Worm (Caenorhabditis elegans): Measurements from ENCODE around the gene C07E3.3.

C07E3.3 gene

DNA sequence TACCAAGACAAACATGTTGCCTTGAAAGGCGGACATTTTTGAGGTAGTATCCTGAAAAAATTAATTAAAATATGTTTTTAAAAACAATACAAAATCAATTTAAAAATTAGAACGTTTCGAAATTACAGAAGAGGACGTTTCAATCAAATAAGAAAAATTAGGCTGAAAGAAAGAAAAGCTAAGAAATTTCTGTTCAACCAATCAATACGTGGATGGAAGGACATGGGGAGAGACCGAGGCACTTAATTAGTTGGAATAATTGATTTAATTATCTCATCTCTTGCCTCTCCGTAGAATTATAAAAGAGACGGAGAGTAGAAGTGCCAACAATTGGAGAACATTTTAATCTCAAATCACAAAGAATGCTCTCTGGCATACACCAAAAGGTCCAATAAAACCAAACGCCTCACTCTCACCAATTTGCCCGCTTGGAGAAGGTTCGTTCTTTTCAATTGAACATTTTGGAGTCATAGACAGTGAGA, 12.3 kb upstream of the C07E3.3 start, which contains the start of gene ceh-58:
Gene ceh-58 (minus strand): TSS at position 51 of the 482 bp plus-strand sequence.
- TF ChIP-seq eyg-1 (tag; optimal IDR thresholded peaks at IDR 0.05) (no peak), pros-1 (tag; optimal IDR thresholded peaks at IDR 0.05) (no peak), pag-3 (tag; optimal IDR thresholded peaks at IDR 0.05; ENCODE audit: borderline replicate concordance) (no peak), pqm-1 (tag; optimal IDR thresholded peaks at IDR 0.05) (no peak), mec-3 (tag; optimal IDR thresholded peaks at IDR 0.05; ENCODE audit: borderline replicate concordance) (no peak), ceh-14 (tag; optimal IDR thresholded peaks at IDR 0.05) (peak; percentile 46), sdc-2 (tag; optimal IDR thresholded peaks at IDR 0.05) (no peak), unc-42 (tag; optimal IDR thresholded peaks at IDR 0.05) (peak; percentile 90), pha-4 (tag; optimal IDR thresholded peaks at IDR 0.05) (no peak), pat-9 (tag; optimal IDR thresholded peaks at IDR 0.05) (no peak), ceh-31 (tag; optimal IDR thresholded peaks at IDR 0.05) (peak; percentile 48), npax-4 (tag; optimal IDR thresholded peaks at IDR 0.05) (no peak)

DNA sequence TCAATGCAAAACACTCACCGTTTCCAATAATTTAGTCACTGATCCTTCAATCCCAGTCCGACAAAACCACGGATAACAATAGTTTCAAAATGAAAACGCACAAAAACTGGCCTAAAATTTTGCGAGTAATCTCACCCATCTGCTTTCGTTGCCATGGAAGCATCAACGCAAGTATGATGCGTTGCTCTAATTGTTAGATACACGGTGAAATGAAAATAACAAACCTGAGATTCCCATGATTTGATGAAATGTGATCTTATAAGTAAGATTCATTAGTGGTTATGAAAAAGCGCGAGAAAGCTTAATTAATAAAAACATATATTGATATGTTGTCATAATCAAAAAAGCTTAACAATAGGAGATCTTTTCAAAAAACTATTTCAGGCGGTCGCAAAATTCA, 9.9 kb upstream of the C07E3.3 start, which contains the start of gene ceh-57:
Gene ceh-57 (minus strand): TSS at position 95 of the 400 bp plus-strand sequence.
- no peak for TF ChIP-seq ceh-30 (tag; optimal IDR thresholded peaks at IDR 0.05)
- TF ChIP-seq ama-1 (optimal IDR thresholded peaks at IDR 0.05), result peak; percentile 36

DNA sequence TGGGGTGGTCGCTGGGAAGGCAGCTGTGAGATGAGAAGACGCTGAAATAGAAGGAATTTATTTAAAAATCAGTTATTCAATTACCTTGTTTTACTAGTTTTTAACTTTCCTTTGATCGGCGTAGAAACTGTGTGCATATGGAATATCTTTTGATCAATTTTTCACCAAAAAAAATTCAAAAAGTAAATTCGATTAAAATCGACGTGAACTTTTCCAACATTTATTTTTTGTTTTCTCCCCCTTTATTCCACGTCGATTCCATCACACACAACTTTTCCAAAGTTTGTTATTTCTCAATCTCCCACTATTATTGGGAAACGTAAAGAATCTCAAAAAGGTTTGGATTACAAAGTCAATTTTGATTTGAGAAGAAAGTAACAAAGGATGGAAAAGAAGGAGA, 3.2 kb upstream of the C07E3.3 start, which contains the start of gene C07E3.4:
Gene C07E3.4 (plus strand): TSS at position 301 of the 400 bp plus-strand sequence.
- TF ChIP-seq pha-4 (tag; optimal IDR thresholded peaks at IDR 0.05) (no peak), ceh-19 (GFP tag; optimal IDR thresholded peaks at IDR 0.05) (no peak), sdc-2 (tag; optimal IDR thresholded peaks at IDR 0.05) (no peak), elt-2 (tag; optimal IDR thresholded peaks at IDR 0.05) (no peak), pqm-1 (tag; optimal IDR thresholded peaks at IDR 0.05) (no peak), dmd-4 (tag; optimal IDR thresholded peaks at IDR 0.05; ENCODE audit: borderline replicate concordance) (no peak), ttx-3 (tag; optimal IDR thresholded peaks at IDR 0.05) (no peak)

DNA sequence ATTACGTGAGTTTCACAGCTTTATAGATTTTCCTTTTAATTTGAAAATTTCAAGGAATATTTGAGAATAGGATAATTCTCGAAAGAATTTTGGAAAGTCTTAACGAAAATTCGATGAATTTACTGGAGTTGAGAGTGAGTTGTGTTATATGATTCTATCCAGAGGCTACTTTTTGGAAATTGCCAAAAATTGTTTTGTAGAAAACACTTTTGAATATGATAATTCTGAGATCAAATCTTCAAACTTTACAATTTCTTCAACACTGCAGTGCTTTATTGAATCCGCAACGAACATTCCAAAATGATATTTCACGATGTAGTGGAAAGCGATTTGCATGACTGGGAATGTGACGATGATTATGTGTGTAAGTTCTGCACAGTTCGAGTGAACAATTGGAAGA, 5.4 kb downstream of the C07E3.3 start, which contains the start of gene C07E3.8:
Gene C07E3.8 (plus strand): TSS at position 301 of the 400 bp plus-strand sequence.
- no peak for TF ChIP-seq odd-2 (tag; optimal IDR thresholded peaks at IDR 0.05)
- no peak for TF ChIP-seq elt-2 (tag; optimal IDR thresholded peaks at IDR 0.05)
- no peak for TF ChIP-seq ceh-14 (tag; optimal IDR thresholded peaks at IDR 0.05)
- no peak for TF ChIP-seq nfya-1 (tag; optimal IDR thresholded peaks at IDR 0.05)

DNA sequence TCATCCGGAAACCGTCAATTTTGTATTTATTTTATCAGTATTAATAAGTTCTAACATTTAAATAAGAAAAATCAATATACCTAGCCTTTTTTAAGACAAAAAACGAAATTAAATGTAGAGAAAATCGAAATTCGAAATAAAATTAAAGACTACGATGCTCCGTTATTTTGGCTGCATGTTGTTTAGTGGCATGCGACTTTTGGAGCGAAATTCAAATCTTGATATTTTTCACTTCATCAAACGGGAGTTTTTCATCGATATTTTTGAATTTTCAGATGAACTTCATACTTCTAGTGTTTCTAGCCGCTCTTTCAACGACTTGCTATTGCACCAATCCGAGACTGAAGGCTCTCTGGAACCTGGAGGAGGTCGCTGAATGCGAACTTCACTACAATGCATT, 6.8 kb downstream of the C07E3.3 start, which contains the start of gene C07E3.9:
Gene C07E3.9 (plus strand): TSS at position 270 of the 400 bp plus-strand sequence.
- TF ChIP-seq hlh-13 (GFP tag; optimal IDR thresholded peaks at IDR 0.05), result no peak
- peak; percentile 66 for TF ChIP-seq unc-42 (tag; optimal IDR thresholded peaks at IDR 0.05)

DNA sequence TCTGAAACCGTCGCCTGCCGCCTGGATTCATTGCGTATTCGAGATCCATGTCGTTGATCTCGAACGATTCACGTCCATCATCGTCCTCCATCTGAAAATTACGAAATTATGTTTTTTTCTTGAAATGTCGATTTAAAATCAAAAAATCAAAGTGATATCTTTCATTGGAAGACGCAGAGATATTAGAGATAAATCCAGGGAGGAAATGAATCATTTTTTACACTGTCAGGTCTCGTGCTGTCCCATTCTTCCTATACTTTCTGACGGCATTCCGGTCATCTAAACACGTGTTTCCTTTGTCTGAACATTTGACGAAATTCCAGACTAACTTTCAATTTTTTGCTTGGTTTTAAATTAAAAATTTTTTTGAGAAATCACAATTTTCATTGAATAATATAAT, 7.4 kb downstream of the C07E3.3 start, which contains the start of gene stip-1:
Gene stip-1 (minus strand): TSS at position 98 of the 400 bp plus-strand sequence.
- no peak for TF ChIP-seq syd-9 (tag; optimal IDR thresholded peaks at IDR 0.05)
- no peak for TF ChIP-seq pqm-1 (tag; optimal IDR thresholded peaks at IDR 0.05)
- no peak for TF ChIP-seq ceh-34 (tag; optimal IDR thresholded peaks at IDR 0.05)
- no peak for TF ChIP-seq tbx-2 (tag; optimal IDR thresholded peaks at IDR 0.05)
- no peak for TF ChIP-seq ahr-1 (tag; optimal IDR thresholded peaks at IDR 0.05)
- TF ChIP-seq unc-55 (GFP tag; optimal IDR thresholded peaks at IDR 0.05), result no peak
- no peak for TF ChIP-seq ceh-45 (GFP tag; IDR thresholded peaks at IDR 0.05)
- TF ChIP-seq pha-4 (tag; optimal IDR thresholded peaks at IDR 0.05), result no peak
- no peak for TF ChIP-seq T23F11.4 (GFP tag; optimal IDR thresholded peaks at IDR 0.05)
- no peak for TF ChIP-seq pha-2 (tag; optimal IDR thresholded peaks at IDR 0.05)
- TF ChIP-seq elt-4 (tag; optimal IDR thresholded peaks at IDR 0.05), result no peak
- no peak for TF ChIP-seq ceh-31 (tag; optimal IDR thresholded peaks at IDR 0.05)
- no peak for TF ChIP-seq gmeb-2 (tag; optimal IDR thresholded peaks at IDR 0.05)
- no peak for TF ChIP-seq fax-1 (tag; optimal IDR thresholded peaks at IDR 0.05)
